Worm (Caenorhabditis elegans) whole organism, dauer: ENCODE data around the gene oig-4.

Experiments used
- unc-62 ChIP-seq: sonication (generic microtip); optimal IDR thresholded peaks from 2 replicates; lab custom pipeline; 2017; ENCODE audit warnings: missing biosample characterization, missing genetic modification reagents, missing genetic modification characterization

Gene oig-4

ce11 chrII:7616141-7616540, 2.8 kb downstream of the oig-4 start, which contains the start of gene cdc-42:
TSS of gene cdc-42 (plus strand) at chrII:7616452.
- no peak for TF ChIP-seq unc-62 (GFP tag; lab: Kevin White, UChicago)

- no peak for TF ChIP-seq unc-62 (GFP tag; lab: Kevin White, UChicago)
Observed at ce11 chrII:7618212-7618611, 4.9 kb downstream of the oig-4 start.

ce11 chrII:7620413-7620812, 7.1 kb downstream of the oig-4 start, which contains the start of gene R07G3.8:
TSS of gene R07G3.8 (minus strand) at chrII:7620513.
- TF ChIP-seq unc-62 (GFP tag; lab: Kevin White, UChicago) = no peak

ce11 chrII:7621513-7621912, 8.2 kb downstream of the oig-4 start:
- no peak for TF ChIP-seq unc-62 (GFP tag; lab: Kevin White, UChicago)

- no peak for TF ChIP-seq unc-62 (GFP tag; lab: Kevin White, UChicago)
Observed at ce11 chrII:7623466-7623865, 10.1 kb downstream of the oig-4 start.

- no peak for TF ChIP-seq unc-62 (GFP tag; lab: Kevin White, UChicago)
Observed at ce11 chrII:7624272-7624671, 10.9 kb downstream of the oig-4 start.

- TF ChIP-seq unc-62 (GFP tag; lab: Kevin White, UChicago) = no peak
Observed at ce11 chrII:7624995-7625394, 11.7 kb downstream of the oig-4 start.

ce11 chrII:7628640-7629039, 15.3 kb downstream of the oig-4 start:
- no peak for TF ChIP-seq unc-62 (GFP tag; lab: Kevin White, UChicago)

ce11 chrII:7630052-7630451, 16.7 kb downstream of the oig-4 start:
- no peak for TF ChIP-seq unc-62 (GFP tag; lab: Kevin White, UChicago)

- TF ChIP-seq unc-62 (GFP tag; lab: Kevin White, UChicago) = no peak
Observed at ce11 chrII:7631171-7631570, 17.8 kb downstream of the oig-4 start.

ce11 chrII:7631677-7632210, 18.4 kb downstream of the oig-4 start:
- TF ChIP-seq unc-62 (GFP tag; lab: Kevin White, UChicago) = no peak

ce11 chrII:7635296-7635695, 22.0 kb downstream of the oig-4 start:
- no peak for TF ChIP-seq unc-62 (GFP tag; lab: Kevin White, UChicago)

- TF ChIP-seq unc-62 (GFP tag; lab: Kevin White, UChicago) = no peak
Observed at ce11 chrII:7636941-7637340, 23.6 kb downstream of the oig-4 start.

- no peak for TF ChIP-seq unc-62 (GFP tag; lab: Kevin White, UChicago)
Observed at ce11 chrII:7639036-7639435, 25.7 kb downstream of the oig-4 start.

- no peak for TF ChIP-seq unc-62 (GFP tag; lab: Kevin White, UChicago)
Observed at ce11 chrII:7640161-7640841, 27.0 kb downstream of the oig-4 start.

ce11 chrII:7642016-7642653, 28.8 kb downstream of the oig-4 start:
- no peak for TF ChIP-seq unc-62 (GFP tag; lab: Kevin White, UChicago)

- TF ChIP-seq unc-62 (GFP tag; lab: Kevin White, UChicago) = no peak
Observed at ce11 chrII:7643214-7643613, 29.9 kb downstream of the oig-4 start.
